Fruit fly (Drosophila melanogaster): ENCODE data around the gene CG10565.

DNA sequence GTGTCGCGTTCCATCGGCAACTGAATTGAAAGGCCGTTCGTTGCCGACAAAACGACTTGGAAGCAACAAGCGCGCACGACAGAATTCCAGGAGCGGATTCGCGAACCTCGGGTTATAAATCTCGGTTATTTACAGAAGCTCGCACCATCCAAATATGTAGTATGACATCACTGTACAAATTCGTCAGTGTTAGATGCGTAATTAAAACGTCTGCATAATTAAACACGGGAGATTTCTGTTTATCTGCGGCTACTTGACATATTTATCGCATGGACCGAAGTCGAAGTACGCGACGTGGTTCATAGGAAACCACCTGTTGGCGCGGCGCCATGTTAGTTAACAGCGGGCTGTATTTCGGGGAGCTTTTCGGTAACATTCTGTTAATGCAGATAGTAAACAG, 35.8 kb upstream of the CG10565 start, which contains the start of gene Ac78C:
- no peak for TF ChIP-seq Dfd (GFP tag; optimal IDR thresholded peaks at IDR 0.05)
- TF ChIP-seq h (GFP tag; optimal IDR thresholded peaks at IDR 0.05) = peak; percentile 97
- TF ChIP-seq pan (optimal IDR thresholded peaks at IDR 0.05) = no peak
- TF ChIP-seq Myc (optimal IDR thresholded peaks at IDR 0.05) = no peak
- peak; percentile 52 for TF ChIP-seq Mio (GFP tag; optimal IDR thresholded peaks at IDR 0.05)
- peak; percentile 89 for TF ChIP-seq HLH106 (tag; optimal IDR thresholded peaks at IDR 0.05)
- peak; percentile 46 for TF ChIP-seq psq (GFP tag; optimal IDR thresholded peaks at IDR 0.05)
- peak; percentile 39 for TF ChIP-seq sage (GFP tag; optimal IDR thresholded peaks at IDR 0.05)
- TF ChIP-seq foxo (GFP tag; optimal IDR thresholded peaks at IDR 0.05) = peak; percentile 56 to 89
